Worm (Caenorhabditis elegans) whole organism, dauer: ENCODE data around the gene C49A9.3.
"Not testable (repeated sequence)": the region's sequence is repeated elsewhere in the genome, so short reads cannot be mapped to it uniquely, and the experiment has no call there.

Experiments
- unc-62 ChIP-seq: sonication (generic microtip); optimal IDR thresholded peaks from 2 replicates; lab custom pipeline; 2017; ENCODE audit warnings: missing biosample characterization, missing genetic modification reagents, missing genetic modification characterization

The C49A9.3 gene

ce11 chrIV:6230560-6231073, 8.7 kb downstream of the C49A9.3 start, which contains the start of gene F58F9.4:
Gene F58F9.4, plus strand, starts transcription at chrIV:6231023.
- no peak for TF ChIP-seq unc-62 (GFP tag; lab: Kevin White, UChicago)

- TF ChIP-seq unc-62 (GFP tag; lab: Kevin White, UChicago): no peak
These were observed 10.9 kb downstream of the C49A9.3 start, which contains the start of gene F58F9.3 for ce11 chrIV:6232769-6233290. Gene F58F9.3, plus strand, starts transcription at chrIV:6233240.

ce11 chrIV:6237508-6238227, 15.8 kb downstream of the C49A9.3 start, which contains the start of the genes F58F9.6 and F58F9.8:
Gene F58F9.6, minus strand, starts transcription at chrIV:6237608.
Gene F58F9.8, plus strand, starts transcription at chrIV:6238177.
- no peak for TF ChIP-seq unc-62 (GFP tag; lab: Kevin White, UChicago)

- TF ChIP-seq unc-62 (GFP tag; lab: Kevin White, UChicago): no peak
These were observed 18.1 kb downstream of the C49A9.3 start, which contains the start of gene F58F9.9 for ce11 chrIV:6239993-6240392. Gene F58F9.9, plus strand, starts transcription at chrIV:6240293.

- TF ChIP-seq unc-62 (GFP tag; lab: Kevin White, UChicago): no peak
These were observed 26.6 kb downstream of the C49A9.3 start, which contains the start of gene acox-3 for ce11 chrIV:6248486-6248885. Gene acox-3, minus strand, starts transcription at chrIV:6248492.

- TF ChIP-seq unc-62 (GFP tag; lab: Kevin White, UChicago): no peak
These were observed 27.7 kb downstream of the C49A9.3 start, which contains the start of gene F58F9.1 for ce11 chrIV:6249591-6249990. Gene F58F9.1, plus strand, starts transcription at chrIV:6249841.

ce11 chrIV:6253000-6253399, 31.1 kb downstream of the C49A9.3 start, which contains the start of gene T13A10.2:
Gene T13A10.2, plus strand, starts transcription at chrIV:6253300.
- TF ChIP-seq unc-62 (GFP tag; lab: Kevin White, UChicago): not testable (repeated sequence)

ce11 chrIV:6254635-6255034, 32.7 kb downstream of the C49A9.3 start, which contains the start of gene T13A10.64:
Gene T13A10.64, plus strand, starts transcription at chrIV:6254935.
- TF ChIP-seq unc-62 (GFP tag; lab: Kevin White, UChicago): no peak

- TF ChIP-seq unc-62 (GFP tag; lab: Kevin White, UChicago): no peak
These were observed 37.1 kb downstream of the C49A9.3 start for ce11 chrIV:6258967-6259366.

ce11 chrIV:6259732-6260131, 37.8 kb downstream of the C49A9.3 start, which contains the start of gene nlp-16:
Gene nlp-16, minus strand, starts transcription at chrIV:6259832.
- no peak for TF ChIP-seq unc-62 (GFP tag; lab: Kevin White, UChicago)

- no peak for TF ChIP-seq unc-62 (GFP tag; lab: Kevin White, UChicago)
These were observed 41.4 kb downstream of the C49A9.3 start, which contains the start of gene srv-28 for ce11 chrIV:6263244-6263643. Gene srv-28, minus strand, starts transcription at chrIV:6263344.

ce11 chrIV:6266499-6266898, 44.6 kb downstream of the C49A9.3 start, which contains the start of gene srv-29:
Gene srv-29, minus strand, starts transcription at chrIV:6266599.
- TF ChIP-seq unc-62 (GFP tag; lab: Kevin White, UChicago): no peak

- TF ChIP-seq unc-62 (GFP tag; lab: Kevin White, UChicago): no peak
These were observed 47.5 kb downstream of the C49A9.3 start, which contains the start of gene srv-30 for ce11 chrIV:6269346-6269745. Gene srv-30, minus strand, starts transcription at chrIV:6269446.

- TF ChIP-seq unc-62 (GFP tag; lab: Kevin White, UChicago): no peak
These were observed 50.0 kb downstream of the C49A9.3 start, which contains the start of gene srv-31 for ce11 chrIV:6271923-6272322. Gene srv-31, minus strand, starts transcription at chrIV:6272023.
